Worm (Caenorhabditis elegans) whole organism, mixed stage, embryonic: ENCODE results near the gene Y17G7B.22.

Experiments
- M03D4.4 ChIP-seq: sonication (generic microtip); optimal IDR thresholded peaks from 2 replicates; lab custom pipeline; 2017; ENCODE audit warnings: mild to moderate bottlenecking, missing genetic modification characterization, missing compliant biosample characterization
- bed-3 ChIP-seq: fragments of 200-800 bp; sonication (Bioruptor generic); optimal IDR thresholded peaks from 3 replicates; lab custom pipeline; 2018; ENCODE audit warnings: mild to moderate bottlenecking, missing genetic modification characterization, moderate library complexity, missing compliant biosample characterization
- ceh-39 ChIP-seq: fragments of 150-350 bp; optimal IDR thresholded peaks from 2 replicates; lab custom pipeline; 2014; ENCODE audit warnings: missing biosample characterization, missing genetic modification characterization
- ceh-43 ChIP-seq: fragments of 200-800 bp; sonication (Bioruptor generic); optimal IDR thresholded peaks from 2 replicates; lab custom pipeline; 2018; ENCODE audit warnings: mild to moderate bottlenecking, missing genetic modification characterization, moderate library complexity, missing compliant biosample characterization
- ceh-83 ChIP-seq: fragments of 200-800 bp; sonication (Bioruptor generic); optimal IDR thresholded peaks from 2 replicates; lab custom pipeline; 2018; ENCODE audit warnings: mild to moderate bottlenecking, missing genetic modification characterization, missing compliant biosample characterization
- ces-1 ChIP-seq: fragments of 150-350 bp; optimal IDR thresholded peaks from 2 replicates; lab custom pipeline; 2014; ENCODE audit warnings: missing biosample characterization, missing genetic modification reagents, missing genetic modification characterization
- cnd-1 ChIP-seq: fragments of 200-800 bp; sonication (Bioruptor generic); optimal IDR thresholded peaks from 2 replicates; lab custom pipeline; 2018; ENCODE audit warnings: mild to moderate bottlenecking, missing genetic modification characterization, missing compliant biosample characterization
- elt-1 ChIP-seq: sonication (generic microtip); optimal IDR thresholded peaks from 2 replicates; lab custom pipeline; 2017; ENCODE audit warnings: missing genetic modification characterization, mild to moderate bottlenecking, missing compliant biosample characterization, antibody characterized with exemption, moderate library complexity, borderline replicate concordance; ENCODE audit not compliant: insufficient read depth
- elt-3 ChIP-seq: fragments of 150-350 bp; optimal IDR thresholded peaks from 2 replicates; lab custom pipeline; 2014; ENCODE audit warnings: missing biosample characterization, missing genetic modification characterization
- ham-2 ChIP-seq: fragments of 200-800 bp; sonication (Bioruptor generic); optimal IDR thresholded peaks from 2 replicates; lab custom pipeline; 2018; ENCODE audit warnings: mild to moderate bottlenecking, missing genetic modification characterization, missing compliant biosample characterization
- hlh-1 ChIP-seq: fragments of 150-350 bp; optimal IDR thresholded peaks from 2 replicates; lab custom pipeline; 2014; ENCODE audit warnings: missing biosample characterization, missing genetic modification reagents, missing genetic modification characterization
- lin-13 ChIP-seq: fragments of 150-350 bp; optimal IDR thresholded peaks from 2 replicates; lab custom pipeline; 2014; ENCODE audit warnings: missing biosample characterization, missing genetic modification characterization
- lin-32 ChIP-seq: fragments of 200-800 bp; sonication (Bioruptor generic); optimal IDR thresholded peaks from 2 replicates; lab custom pipeline; 2018; ENCODE audit warnings: mild to moderate bottlenecking, missing genetic modification characterization, missing compliant biosample characterization
- lsy-2 ChIP-seq: fragments of 150-350 bp; optimal IDR thresholded peaks from 2 replicates; lab custom pipeline; 2014; ENCODE audit warnings: missing biosample characterization, missing genetic modification characterization
- mab-5 ChIP-seq: fragments of 150-350 bp; optimal IDR thresholded peaks from 2 replicates; lab custom pipeline; 2014; ENCODE audit warnings: missing biosample characterization, missing genetic modification characterization
- mep-1 ChIP-seq: fragments of 150-350 bp; optimal IDR thresholded peaks from 2 replicates; lab custom pipeline; 2017; ENCODE audit warnings: missing biosample characterization, missing genetic modification reagents, missing genetic modification characterization, inconsistent platforms
- mls-2 ChIP-seq: sonication (generic microtip); optimal IDR thresholded peaks from 2 replicates; lab custom pipeline; 2016; ENCODE audit warnings: mild to moderate bottlenecking, missing genetic modification characterization, moderate library complexity, missing compliant biosample characterization
- nhr-237 ChIP-seq: fragments of 150-350 bp; optimal IDR thresholded peaks from 2 replicates; lab custom pipeline; 2014; ENCODE audit warnings: missing biosample characterization, missing genetic modification characterization
- nhr-28 ChIP-seq: fragments of 150-350 bp; optimal IDR thresholded peaks from 2 replicates; lab custom pipeline; 2014; ENCODE audit warnings: missing biosample characterization, missing genetic modification characterization
- nhr-76 ChIP-seq: sonication (generic microtip); optimal IDR thresholded peaks from 2 replicates; lab custom pipeline; 2017; ENCODE audit warnings: missing biosample characterization, missing genetic modification characterization
- pha-4 ChIP-seq: fragments of 150-350 bp; optimal IDR thresholded peaks from 2 replicates; lab custom pipeline; 2018; ENCODE audit warnings: missing biosample characterization, missing genetic modification reagents, missing genetic modification characterization
- sem-2 ChIP-seq: fragments of 200-800 bp; sonication (Bioruptor generic); optimal IDR thresholded peaks from 2 replicates; lab custom pipeline; 2018; ENCODE audit warnings: mild to moderate bottlenecking, missing genetic modification characterization, missing compliant biosample characterization
- sptf-1 ChIP-seq: sonication (generic microtip); optimal IDR thresholded peaks from 2 replicates; lab custom pipeline; 2017; ENCODE audit warnings: mild to moderate bottlenecking, missing genetic modification characterization, moderate library complexity, missing compliant biosample characterization
- tbx-8 ChIP-seq: fragments of 200-800 bp; sonication (Bioruptor generic); optimal IDR thresholded peaks from 2 replicates; lab custom pipeline; 2018; ENCODE audit warnings: mild to moderate bottlenecking, missing genetic modification characterization, moderate library complexity, missing compliant biosample characterization
- unc-39 ChIP-seq: fragments of 150-350 bp; optimal IDR thresholded peaks from 2 replicates; lab custom pipeline; 2014; ENCODE audit warnings: missing biosample characterization, missing genetic modification characterization
- unc-62 ChIP-seq: fragments of 150-350 bp; optimal IDR thresholded peaks from 2 replicates; lab custom pipeline; 2014; ENCODE audit warnings: missing biosample characterization, missing genetic modification reagents, missing genetic modification characterization
- zip-8 ChIP-seq: fragments of 150-350 bp; optimal IDR thresholded peaks from 2 replicates; lab custom pipeline; 2014; ENCODE audit warnings: missing biosample characterization, missing genetic modification characterization
- ztf-11 ChIP-seq: fragments of 150-350 bp; optimal IDR thresholded peaks from 2 replicates; lab custom pipeline; 2014; ENCODE audit warnings: missing biosample characterization, missing genetic modification characterization

The Y17G7B.22 gene

ce11 chrII:12077281-12077680 lies 9.5 kb downstream of the Y17G7B.22 start:
- TF ChIP-seq ceh-43 (no peak), mls-2 (tag; lab: Kevin White, UChicago) (no peak), sptf-1 (tag; lab: Kevin White, UChicago) (no peak), M03D4.4 (tag; lab: Kevin White, UChicago) (no peak), lsy-2 (tag; lab: Kevin White, UChicago) (no peak), mep-1 (tag; lab: Kevin White, UChicago) (no peak), nhr-237 (tag; lab: Kevin White, UChicago) (no peak), sem-2 (GFP tag; lab: Kevin White, UChicago) (no peak), bed-3 (GFP tag; lab: Kevin White, UChicago) (no peak), elt-1 (no peak), ceh-39 (tag; lab: Kevin White, UChicago) (no peak), lin-32 (GFP tag; lab: Kevin White, UChicago) (no peak), tbx-8 (GFP tag; lab: Kevin White, UChicago) (no peak), ceh-83 (GFP tag; lab: Kevin White, UChicago) (no peak), cnd-1 (tag; lab: Kevin White, UChicago) (no peak), elt-3 (no peak), zip-8 (no peak)

ce11 chrII:12080015-12080414 lies 12.2 kb downstream of the Y17G7B.22 start:
- TF ChIP-seq ces-1 (no peak), hlh-1 (tag; lab: Kevin White, UChicago) (no peak), lsy-2 (tag; lab: Kevin White, UChicago) (no peak), lin-32 (GFP tag; lab: Kevin White, UChicago) (no peak), nhr-28 (tag; lab: Kevin White, UChicago) (no peak), ceh-43 (no peak), nhr-76 (tag; lab: Kevin White, UChicago) (no peak), cnd-1 (tag; lab: Kevin White, UChicago) (no peak), zip-8 (no peak), pha-4 (no peak), mep-1 (tag; lab: Kevin White, UChicago) (no peak), ceh-83 (GFP tag; lab: Kevin White, UChicago) (no peak), nhr-237 (tag; lab: Kevin White, UChicago) (no peak), tbx-8 (GFP tag; lab: Kevin White, UChicago) (no peak)

ce11 chrII:12081454-12081853 lies 13.6 kb downstream of the Y17G7B.22 start:
- TF ChIP-seq ztf-11, result no peak
- TF ChIP-seq unc-39, result no peak
- no peak for TF ChIP-seq hlh-1 (tag; lab: Kevin White, UChicago)
- TF ChIP-seq pha-4, result no peak
- TF ChIP-seq, all 35 proteins: peak for 0

ce11 chrII:12082086-12082485 lies 14.3 kb downstream of the Y17G7B.22 start:
- TF ChIP-seq ham-2 (GFP tag; lab: Kevin White, UChicago), result peak; percentile 70

- TF ChIP-seq unc-62 (GFP tag; lab: Kevin White, UChicago), result no peak
- TF ChIP-seq, all 35 proteins: peak for 0
Measured at ce11 chrII:12088833-12089232, 21.0 kb downstream of the Y17G7B.22 start, which contains the start of gene cnt-1. Gene cnt-1 (minus strand): TSS chrII:12088868.

ce11 chrII:12089616-12090215 lies 21.9 kb downstream of the Y17G7B.22 start:
- TF ChIP-seq nhr-237 (tag; lab: Kevin White, UChicago) (no peak), pha-4 (peak; percentile 37), lin-13 (no peak), hlh-1 (tag; lab: Kevin White, UChicago) (peak; percentile 55), ces-1 (peak; percentile 98), unc-62 (GFP tag; lab: Kevin White, UChicago) (peak; percentile 2), ceh-39 (tag; lab: Kevin White, UChicago) (no peak)
- TF ChIP-seq, all 35 proteins: peak for 4

- TF ChIP-seq mab-5 (tag; lab: Kevin White, UChicago) (no peak), hlh-1 (tag; lab: Kevin White, UChicago) (peak; percentile 23), ces-1 (peak; percentile 9)
- TF ChIP-seq, all 35 proteins: peak for 2
Measured at ce11 chrII:12095022-12095421, 27.2 kb downstream of the Y17G7B.22 start.
